Worm (Caenorhabditis elegans): ENCODE results near the gene F22E12.1.

Gene F22E12.1

DNA sequence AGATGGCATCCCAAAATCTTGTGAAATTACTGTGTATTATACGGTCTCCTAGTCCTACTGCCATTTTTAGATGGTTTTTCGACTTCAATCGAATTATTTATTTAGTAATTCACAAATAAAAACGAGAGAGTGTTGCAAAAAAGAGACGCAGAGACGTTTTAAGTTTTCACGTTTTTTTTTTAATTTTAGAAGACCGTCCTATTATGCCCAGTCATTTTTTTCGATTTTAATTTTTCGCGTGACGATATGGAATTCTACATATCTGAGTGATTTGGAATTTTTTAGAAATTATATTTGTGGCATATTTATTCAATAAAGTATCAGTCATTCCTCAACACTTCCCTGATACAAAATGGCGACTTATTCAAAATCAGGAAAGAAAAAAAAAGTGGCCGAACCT lies 39.6 kb upstream of the F22E12.1 start, which contains the start of gene C35A5.4:
TSS of gene C35A5.4 (plus strand) at position 301 of the 400 bp plus-strand sequence.
- TF ChIP-seq nhr-2 (tag; optimal IDR thresholded peaks at IDR 0.05) = no peak
- TF ChIP-seq mls-2 (tag; optimal IDR thresholded peaks at IDR 0.05) = no peak
- TF ChIP-seq lin-13 (tag; optimal IDR thresholded peaks at IDR 0.05) = no peak
- no peak for TF ChIP-seq nhr-12 (tag; optimal IDR thresholded peaks at IDR 0.05)
- no peak for TF ChIP-seq ces-1 (GFP tag; optimal IDR thresholded peaks at IDR 0.05)

DNA sequence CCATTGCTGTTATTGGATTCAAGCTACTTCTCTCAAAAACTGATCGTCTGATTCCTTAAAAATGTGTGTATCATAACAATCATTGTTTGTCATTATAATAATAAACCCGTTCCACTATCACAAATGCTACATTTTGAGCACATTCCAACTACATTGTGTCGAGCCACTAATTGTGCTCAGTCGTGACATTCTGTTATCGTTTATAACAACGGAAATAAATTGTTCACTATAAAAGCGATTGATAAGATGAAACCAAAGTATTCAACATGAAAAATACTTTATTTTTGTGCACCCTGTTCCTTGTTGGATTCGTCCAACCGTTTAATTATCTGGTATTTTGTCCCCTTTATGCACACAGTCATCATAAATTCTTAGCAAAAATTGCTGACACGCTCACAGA lies 36.0 kb upstream of the F22E12.1 start, which contains the start of gene ugt-33:
TSS of gene ugt-33 (plus strand) at position 260 of the 400 bp plus-strand sequence.
- TF ChIP-seq ceh-43 (GFP tag; optimal IDR thresholded peaks at IDR 0.05) (no peak), hlh-1 (tag; optimal IDR thresholded peaks at IDR 0.05) (no peak), unc-120 (tag; optimal IDR thresholded peaks at IDR 0.05; ENCODE audit: poor library complexity, severe bottlenecking) (no peak), nhr-2 (tag; optimal IDR thresholded peaks at IDR 0.05) (no peak), tbx-8 (GFP tag; optimal IDR thresholded peaks at IDR 0.05) (no peak), snpc-4 (tag; optimal IDR thresholded peaks at IDR 0.05) (no peak), drap-1 (GFP tag; optimal IDR thresholded peaks at IDR 0.05) (no peak), nhr-28 (tag; optimal IDR thresholded peaks at IDR 0.05) (no peak), bed-3 (GFP tag; optimal IDR thresholded peaks at IDR 0.05) (no peak), lsy-2 (tag; optimal IDR thresholded peaks at IDR 0.05) (no peak), unc-62 (GFP tag; optimal IDR thresholded peaks at IDR 0.05) (no peak), flh-1 (GFP tag; optimal IDR thresholded peaks at IDR 0.05) (no peak)

DNA sequence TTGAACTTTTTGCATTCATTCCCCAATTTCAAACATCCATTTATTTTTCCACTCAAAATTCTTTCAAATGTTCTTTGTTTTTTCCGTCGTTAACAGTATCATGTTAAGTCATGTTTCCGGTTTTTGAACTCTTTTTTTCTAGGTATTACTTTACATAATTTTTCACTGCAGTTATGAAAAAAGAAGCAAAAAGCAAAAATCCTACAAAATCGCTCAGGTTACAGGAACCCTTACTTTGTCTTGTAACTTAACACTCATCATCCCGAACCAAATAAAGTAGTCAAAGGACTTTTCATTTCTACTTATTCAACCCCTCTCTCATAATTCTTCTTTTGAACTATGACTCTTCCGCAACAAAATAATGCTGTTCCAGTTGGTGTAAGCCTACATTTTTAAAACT lies 34.3 kb upstream of the F22E12.1 start, which contains the start of gene aqp-5:
TSS of gene aqp-5 (plus strand) at position 301 of the 400 bp plus-strand sequence.
- TF ChIP-seq zip-8 (tag; optimal IDR thresholded peaks at IDR 0.05) (no peak), hlh-1 (tag; optimal IDR thresholded peaks at IDR 0.05) (no peak), tbx-8 (GFP tag; optimal IDR thresholded peaks at IDR 0.05) (no peak), nhr-2 (tag; optimal IDR thresholded peaks at IDR 0.05) (no peak), unc-39 (tag; optimal IDR thresholded peaks at IDR 0.05) (no peak), elt-3 (tag; optimal IDR thresholded peaks at IDR 0.05) (no peak), unc-62 (GFP tag; optimal IDR thresholded peaks at IDR 0.05) (no peak), sem-2 (GFP tag; optimal IDR thresholded peaks at IDR 0.05) (no peak), drap-1 (GFP tag; optimal IDR thresholded peaks at IDR 0.05) (no peak), unc-120 (tag; optimal IDR thresholded peaks at IDR 0.05; ENCODE audit: poor library complexity, severe bottlenecking) (no peak), nhr-237 (tag; optimal IDR thresholded peaks at IDR 0.05) (no peak), cnd-1 (tag; optimal IDR thresholded peaks at IDR 0.05) (no peak), nhr-28 (tag; optimal IDR thresholded peaks at IDR 0.05) (no peak), bed-3 (GFP tag; optimal IDR thresholded peaks at IDR 0.05) (no peak), ces-1 (GFP tag; optimal IDR thresholded peaks at IDR 0.05) (no peak), elt-1 (tag; optimal IDR thresholded peaks at IDR 0.05; ENCODE audit: borderline replicate concordance, insufficient read depth) (no peak), ceh-43 (GFP tag; optimal IDR thresholded peaks at IDR 0.05) (no peak)

DNA sequence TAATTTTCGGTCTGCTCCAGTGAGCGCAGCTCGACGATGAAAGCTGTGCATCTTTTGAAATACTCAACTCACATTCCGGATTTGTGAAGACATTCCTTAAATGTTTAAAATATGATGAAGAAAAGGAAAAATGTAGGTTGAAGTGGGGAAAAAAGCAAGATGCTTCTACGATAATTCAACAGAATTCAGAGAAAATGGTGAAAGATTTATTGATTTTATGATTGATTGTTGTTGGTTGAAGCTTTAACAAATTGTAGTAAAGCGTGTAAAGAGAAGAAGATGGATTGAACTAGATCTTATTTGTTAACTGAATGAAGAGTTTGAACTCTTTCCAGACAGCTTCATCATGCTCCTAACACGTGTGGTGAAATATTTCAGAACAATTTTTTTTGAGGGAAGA lies 32.9 kb upstream of the F22E12.1 start, which contains the start of gene ncx-5:
TSS of gene ncx-5 (minus strand) at position 101 of the 400 bp plus-strand sequence.
- TF ChIP-seq lsy-2 (tag; optimal IDR thresholded peaks at IDR 0.05) = no peak

DNA sequence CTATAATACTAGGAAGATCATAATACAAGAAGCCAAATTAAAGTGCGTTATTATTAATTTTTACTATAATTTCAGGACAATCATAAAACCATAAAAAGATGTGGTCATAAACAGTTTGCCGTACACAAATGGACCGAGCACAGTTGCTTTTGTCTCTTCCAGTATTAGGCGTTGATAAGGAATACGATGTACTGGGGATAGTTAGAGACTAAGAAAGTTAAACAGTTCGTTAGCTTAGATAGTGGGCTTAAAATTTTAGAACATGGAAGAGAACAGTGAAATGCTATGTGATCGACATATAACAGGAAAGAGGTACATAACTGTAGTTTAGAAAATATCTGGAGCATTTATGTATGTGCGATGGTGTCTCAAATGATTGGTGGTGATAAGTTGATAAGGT lies 28.2 kb upstream of the F22E12.1 start:
- TF ChIP-seq nhr-2 (tag; optimal IDR thresholded peaks at IDR 0.05) = no peak
- no peak for TF ChIP-seq M03D4.4 (tag; optimal IDR thresholded peaks at IDR 0.05)
- TF ChIP-seq sem-2 (GFP tag; optimal IDR thresholded peaks at IDR 0.05) = no peak
- TF ChIP-seq unc-120 (tag; optimal IDR thresholded peaks at IDR 0.05; ENCODE audit: poor library complexity, severe bottlenecking) = no peak
- TF ChIP-seq cnd-1 (tag; optimal IDR thresholded peaks at IDR 0.05) = no peak
- TF ChIP-seq ceh-43 (GFP tag; optimal IDR thresholded peaks at IDR 0.05) = no peak
- TF ChIP-seq ceh-39 (tag; optimal IDR thresholded peaks at IDR 0.05) = no peak
- no peak for TF ChIP-seq ceh-83 (GFP tag; optimal IDR thresholded peaks at IDR 0.05)
- no peak for TF ChIP-seq zip-8 (tag; optimal IDR thresholded peaks at IDR 0.05)
- TF ChIP-seq blmp-1 (tag; optimal IDR thresholded peaks at IDR 0.05) = no peak
- no peak for TF ChIP-seq ztf-11 (tag; optimal IDR thresholded peaks at IDR 0.05)
- no peak for TF ChIP-seq elt-3 (tag; optimal IDR thresholded peaks at IDR 0.05)
- TF ChIP-seq flh-1 (GFP tag; optimal IDR thresholded peaks at IDR 0.05) = no peak
- no peak for TF ChIP-seq lsy-2 (tag; optimal IDR thresholded peaks at IDR 0.05)
- no peak for TF ChIP-seq nhr-76 (tag; optimal IDR thresholded peaks at IDR 0.05)
- no peak for TF ChIP-seq tbx-8 (GFP tag; optimal IDR thresholded peaks at IDR 0.05)
- no peak for TF ChIP-seq mep-1 (tag; optimal IDR thresholded peaks at IDR 0.05)
- no peak for TF ChIP-seq ham-2 (GFP tag; optimal IDR thresholded peaks at IDR 0.05)
- no peak for TF ChIP-seq lin-13 (tag; optimal IDR thresholded peaks at IDR 0.05)
